Worm (Caenorhabditis elegans) whole organism, L3 larva: Measurements from ENCODE around the gene srp-8.

ENCODE experiments used
- aly-2 ChIP-seq: fragments of 150-350 bp; optimal IDR thresholded peaks from 2 replicates; lab custom pipeline; 2014; ENCODE audit warnings: missing biosample characterization, missing genetic modification characterization
- daf-12 ChIP-seq: fragments of 150-350 bp; optimal IDR thresholded peaks from 2 replicates; lab custom pipeline; 2014; ENCODE audit warnings: missing biosample characterization, missing genetic modification reagents, missing genetic modification characterization
- egl-5 ChIP-seq: fragments of 150-350 bp; optimal IDR thresholded peaks from 2 replicates; lab custom pipeline; 2017; ENCODE audit warnings: missing biosample characterization, missing genetic modification reagents, missing genetic modification characterization, inconsistent platforms
- elt-2 ChIP-seq: sonication (generic microtip); optimal IDR thresholded peaks from 2 replicates; lab custom pipeline; 2016; ENCODE audit warnings: missing genetic modification reagents, mild to moderate bottlenecking, missing genetic modification characterization, missing compliant biosample characterization
- eor-1 ChIP-seq, 2 experiments: fragments of 150-350 bp; optimal IDR thresholded peaks; 2 replicates each; lab custom pipeline; 2014 to 2018; ENCODE audit warnings: missing biosample characterization in 2 of 2, missing genetic modification characterization in 2 of 2
- fkh-10 ChIP-seq: sonication (generic microtip); optimal IDR thresholded peaks from 2 replicates; lab custom pipeline; 2017; ENCODE audit warnings: missing biosample characterization, missing genetic modification reagents, missing genetic modification characterization
- fkh-2 ChIP-seq: fragments of 150-350 bp; optimal IDR thresholded peaks from 2 replicates; lab custom pipeline; 2014; ENCODE audit warnings: missing biosample characterization, missing genetic modification reagents, missing genetic modification characterization
- hmg-11 ChIP-seq: sonication (generic microtip); optimal IDR thresholded peaks from 2 replicates; lab custom pipeline; 2016; ENCODE audit warnings: missing genetic modification characterization, missing compliant biosample characterization
- jun-1 ChIP-seq: fragments of 150-350 bp; optimal IDR thresholded peaks from 2 replicates; lab custom pipeline; 2014; ENCODE audit warnings: missing biosample characterization, missing genetic modification reagents, missing genetic modification characterization
- lin-39 ChIP-seq: fragments of 150-350 bp; optimal IDR thresholded peaks from 2 replicates; lab custom pipeline; 2018; ENCODE audit warnings: missing biosample characterization, missing genetic modification reagents, missing genetic modification characterization
- mdl-1 ChIP-seq: fragments of 150-350 bp; optimal IDR thresholded peaks from 2 replicates; lab custom pipeline; 2014; ENCODE audit warnings: missing biosample characterization, missing genetic modification characterization
- nfya-1 ChIP-seq: sonication (generic microtip); optimal IDR thresholded peaks from 2 replicates; lab custom pipeline; 2017; ENCODE audit warnings: missing genetic modification characterization, mild to moderate bottlenecking, missing compliant biosample characterization, antibody characterized with exemption, moderate library complexity; ENCODE audit not compliant: insufficient read depth
- nhr-11 ChIP-seq: fragments of 150-350 bp; optimal IDR thresholded peaks from 2 replicates; lab custom pipeline; 2014; ENCODE audit warnings: missing biosample characterization, missing genetic modification characterization
- nhr-12 ChIP-seq: fragments of 150-350 bp; optimal IDR thresholded peaks from 2 replicates; lab custom pipeline; 2014; ENCODE audit warnings: missing biosample characterization, missing genetic modification characterization
- nhr-23 ChIP-seq: fragments of 150-350 bp; optimal IDR thresholded peaks from 2 replicates; lab custom pipeline; 2014; ENCODE audit warnings: missing biosample characterization, missing genetic modification reagents, missing genetic modification characterization
- nhr-237 ChIP-seq: fragments of 150-350 bp; optimal IDR thresholded peaks from 2 replicates; lab custom pipeline; 2014; ENCODE audit warnings: missing biosample characterization, missing genetic modification characterization
- nhr-25 ChIP-seq: sonication (generic microtip); optimal IDR thresholded peaks from 2 replicates; lab custom pipeline; 2017; ENCODE audit warnings: missing biosample characterization, missing genetic modification characterization
- nhr-43 ChIP-seq: sonication (generic microtip); optimal IDR thresholded peaks from 2 replicates; lab custom pipeline; 2016; ENCODE audit warnings: mild to moderate bottlenecking, missing genetic modification characterization, missing compliant biosample characterization; ENCODE audit not compliant: poor library complexity, severe bottlenecking
- nhr-67 ChIP-seq: fragments of 150-350 bp; optimal IDR thresholded peaks from 2 replicates; lab custom pipeline; 2014; ENCODE audit warnings: missing biosample characterization, missing genetic modification characterization
- pha-4 ChIP-seq: fragments of 150-350 bp; optimal IDR thresholded peaks from 2 replicates; lab custom pipeline; 2014; ENCODE audit warnings: missing biosample characterization, missing genetic modification reagents, missing genetic modification characterization
- pqm-1 ChIP-seq: fragments of 150-350 bp; optimal IDR thresholded peaks from 2 replicates; lab custom pipeline; 2017; ENCODE audit warnings: missing biosample characterization, missing genetic modification characterization, inconsistent platforms
- skn-1 ChIP-seq: fragments of 150-350 bp; optimal IDR thresholded peaks from 2 replicates; lab custom pipeline; 2014; ENCODE audit warnings: missing biosample characterization, missing genetic modification characterization
- snpc-4 ChIP-seq: fragments of 150-350 bp; optimal IDR thresholded peaks from 2 replicates; lab custom pipeline; 2014; ENCODE audit warnings: missing biosample characterization, missing genetic modification characterization
- unc-62 ChIP-seq: fragments of 150-350 bp; sonication (generic microtip); optimal IDR thresholded peaks from 4 replicates; lab custom pipeline; 2014; ENCODE audit warnings: missing biosample characterization, missing genetic modification reagents, missing genetic modification characterization

The srp-8 gene

DNA sequence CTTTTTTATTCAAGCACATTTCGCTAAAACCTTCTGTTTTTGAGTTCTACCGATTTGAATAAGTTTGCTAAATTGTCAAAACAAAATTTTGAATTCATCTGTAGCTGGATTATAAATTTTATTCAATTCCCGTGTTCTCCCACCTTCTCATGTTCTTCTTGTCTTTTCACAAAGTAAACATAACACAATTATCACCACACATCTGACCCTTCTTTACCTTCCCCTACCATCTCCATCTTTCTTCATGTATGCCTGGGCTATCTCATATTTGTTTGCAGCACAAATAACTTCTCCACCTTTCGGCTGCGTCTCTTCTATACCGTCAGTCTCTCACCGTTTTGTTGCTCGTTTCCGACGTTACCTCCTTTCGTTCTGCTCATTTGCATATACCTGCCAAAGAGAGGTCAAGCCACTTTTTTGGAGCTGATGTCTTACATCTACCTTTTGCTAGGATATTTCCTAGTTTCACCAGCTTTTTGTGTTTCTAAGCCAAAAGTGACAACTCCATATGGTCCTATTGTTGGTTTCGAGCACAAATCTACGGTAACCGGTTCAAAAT, 19.7 kb downstream of the srp-8 start, which contains the start of gene cest-17:
Gene cest-17 (plus strand): TSS at position 248 of the 559 bp plus-strand sequence.
- TF ChIP-seq daf-12: no peak
- TF ChIP-seq pha-4 (tag; lab: Kevin White, UChicago): peak; percentile 76
- TF ChIP-seq elt-2: peak; percentile 21
- peak; percentile 16 for TF ChIP-seq pqm-1 (tag; lab: Kevin White, UChicago)
- TF ChIP-seq, all 47 proteins: peak for 3

DNA sequence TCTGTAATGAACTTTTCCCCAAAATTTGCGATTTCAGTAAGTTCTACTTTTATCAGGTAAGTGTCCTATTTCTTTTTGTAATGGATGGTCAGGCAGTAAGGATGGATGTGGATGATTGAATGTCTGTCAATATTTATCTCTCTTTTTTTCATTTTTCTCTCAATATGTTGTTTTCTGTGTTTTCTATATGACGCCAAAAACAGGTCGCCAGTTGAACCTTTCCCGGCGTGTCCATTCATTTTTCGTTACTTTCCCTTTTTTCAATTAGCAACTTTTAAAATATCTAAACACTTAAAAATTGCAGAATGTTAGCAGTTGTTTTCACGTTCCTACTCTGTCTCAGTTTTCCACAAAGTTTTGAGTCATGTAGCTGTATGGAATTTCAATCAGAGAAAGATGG, 23.4 kb downstream of the srp-8 start, which contains the start of gene timp-1:
Gene timp-1 (plus strand): TSS at position 305 of the 400 bp plus-strand sequence.
- TF ChIP-seq nhr-23 (peak; percentile 45), eor-1 (tag; optimal IDR thresholded peaks at IDR 0.05; lab: Kevin White, UChicago) (no peak)

DNA sequence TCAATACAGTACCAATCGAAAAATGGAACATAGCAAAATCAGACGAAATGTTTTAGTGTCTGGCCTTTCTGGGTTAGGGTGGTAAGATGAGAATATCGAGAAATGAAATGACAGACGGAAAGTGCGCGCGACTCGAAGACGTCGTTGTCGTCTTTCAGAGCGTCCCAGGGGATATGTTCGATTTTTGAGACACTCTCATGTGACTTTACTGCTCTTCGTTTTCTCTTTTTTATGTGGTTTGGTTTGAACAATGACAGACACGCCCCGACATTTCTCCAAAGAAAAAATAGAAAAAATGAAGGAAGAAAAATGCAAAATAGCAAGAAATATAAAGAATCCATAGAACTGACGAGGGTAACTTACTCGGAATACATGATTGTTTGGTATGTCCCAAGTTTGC, 27.0 kb downstream of the srp-8 start:
- TF ChIP-seq nhr-12 (tag; lab: Kevin White, UChicago) (no peak), nfya-1 (tag; lab: Kevin White, UChicago) (peak; percentile 19)

DNA sequence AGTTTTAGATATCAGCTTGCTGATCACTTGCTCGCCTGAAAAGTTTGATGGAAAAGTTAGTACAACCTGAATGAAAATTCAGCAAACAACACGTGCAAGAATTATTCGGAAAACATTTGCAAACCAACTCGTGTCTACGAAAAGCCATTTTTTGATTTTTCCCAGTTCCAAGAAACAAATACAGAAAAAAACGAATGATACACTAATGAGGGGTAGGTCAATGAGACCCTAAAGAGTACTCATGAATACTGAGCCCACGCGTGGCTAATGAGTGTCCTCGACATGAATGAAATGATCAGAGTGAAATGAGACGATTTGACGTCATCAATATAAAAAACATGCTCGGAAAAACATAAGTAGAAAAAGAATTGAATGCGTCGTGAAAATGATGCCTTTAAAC, 28.5 kb downstream of the srp-8 start:
- no peak for TF ChIP-seq aly-2
- TF ChIP-seq mdl-1: no peak

DNA sequence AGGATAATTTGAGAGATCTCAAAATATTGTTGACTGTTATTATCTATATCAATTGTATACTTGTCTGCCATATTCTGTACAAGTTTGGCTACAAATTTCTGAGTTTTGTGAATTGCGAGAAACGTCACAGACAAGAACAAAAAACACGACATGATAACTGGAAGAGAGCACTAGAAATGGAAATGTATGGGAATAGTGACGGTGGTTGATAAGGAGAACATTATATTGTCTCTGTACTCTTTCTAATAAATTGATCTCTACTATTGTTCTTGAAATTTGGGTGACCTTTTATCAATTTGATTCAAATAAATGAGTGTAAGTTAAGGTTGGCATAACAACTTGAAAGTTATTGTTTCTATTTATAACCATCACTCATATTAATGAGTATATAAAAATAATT, 29.3 kb downstream of the srp-8 start:
- TF ChIP-seq elt-2: peak; percentile 87
- TF ChIP-seq fkh-2: no peak
- no peak for TF ChIP-seq nhr-25 (tag; lab: Kevin White, UChicago)
- TF ChIP-seq pha-4 (tag; lab: Kevin White, UChicago): no peak
- TF ChIP-seq fkh-10 (GFP tag; lab: Kevin White, UChicago): no peak
- no peak for TF ChIP-seq egl-5 (tag; lab: Kevin White, UChicago)
- no peak for TF ChIP-seq hmg-11 (tag; lab: Kevin White, UChicago)
- no peak for TF ChIP-seq jun-1 (tag; lab: Kevin White, UChicago)
- no peak for TF ChIP-seq nhr-67 (tag; lab: Kevin White, UChicago)
- peak; percentile 83 for TF ChIP-seq pqm-1 (tag; lab: Kevin White, UChicago)
- TF ChIP-seq unc-62 (GFP tag; lab: Kevin White, UChicago): no peak

DNA sequence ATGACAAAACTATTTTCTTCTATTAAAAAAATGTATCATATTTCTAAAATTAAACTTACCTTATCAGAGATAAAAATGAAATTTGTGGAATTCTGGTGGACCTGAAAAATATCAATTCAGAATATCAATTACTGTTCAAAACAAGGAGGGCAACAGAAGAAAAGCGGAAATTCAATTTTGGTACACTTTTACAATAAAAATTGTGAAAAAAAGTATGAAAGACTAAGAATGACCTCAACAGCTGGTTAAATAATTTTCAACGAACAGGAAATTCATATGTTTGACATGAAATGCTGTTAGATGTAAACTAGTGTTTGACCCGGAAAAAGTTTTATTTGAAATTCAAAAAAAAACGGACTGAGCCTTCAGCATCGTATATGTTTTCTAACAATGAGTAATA, 30.4 kb downstream of the srp-8 start, which contains the start of gene K07C11.7:
Gene K07C11.7 (minus strand): TSS at position 101 of the 400 bp plus-strand sequence.
- TF ChIP-seq pha-4 (tag; lab: Kevin White, UChicago): no peak
- TF ChIP-seq nhr-11: no peak
- TF ChIP-seq pqm-1 (tag; lab: Kevin White, UChicago): no peak
- TF ChIP-seq nhr-43 (tag; lab: Kevin White, UChicago): no peak
- TF ChIP-seq unc-62 (GFP tag; lab: Kevin White, UChicago): no peak
- TF ChIP-seq nhr-237 (tag; lab: Kevin White, UChicago): no peak

DNA sequence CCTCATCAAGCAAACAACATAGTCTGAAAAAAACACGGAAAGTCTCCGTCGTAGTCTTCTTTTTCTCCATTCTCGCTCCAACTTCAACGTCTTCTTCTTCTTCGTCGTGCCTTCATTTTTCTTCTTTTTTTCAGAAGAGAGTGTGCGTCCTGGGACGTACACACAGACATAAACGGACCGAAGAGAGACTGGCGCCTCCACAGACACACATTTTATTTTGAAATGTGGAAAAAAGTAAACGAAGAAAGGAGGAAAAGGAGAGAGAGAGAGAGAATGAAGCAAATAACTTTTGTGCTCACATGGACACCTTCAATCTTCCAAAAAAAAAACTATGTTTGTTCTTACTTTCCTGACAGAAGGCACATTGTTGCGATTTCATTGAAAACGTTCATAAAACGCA, 31.7 kb downstream of the srp-8 start:
- no peak for TF ChIP-seq egl-5 (tag; lab: Kevin White, UChicago)
- peak; percentile 70 for TF ChIP-seq hmg-11 (tag; lab: Kevin White, UChicago)
- no peak for TF ChIP-seq nhr-23
- peak; percentile 25 for TF ChIP-seq nfya-1 (tag; lab: Kevin White, UChicago)
- TF ChIP-seq pqm-1 (tag; lab: Kevin White, UChicago): no peak

DNA sequence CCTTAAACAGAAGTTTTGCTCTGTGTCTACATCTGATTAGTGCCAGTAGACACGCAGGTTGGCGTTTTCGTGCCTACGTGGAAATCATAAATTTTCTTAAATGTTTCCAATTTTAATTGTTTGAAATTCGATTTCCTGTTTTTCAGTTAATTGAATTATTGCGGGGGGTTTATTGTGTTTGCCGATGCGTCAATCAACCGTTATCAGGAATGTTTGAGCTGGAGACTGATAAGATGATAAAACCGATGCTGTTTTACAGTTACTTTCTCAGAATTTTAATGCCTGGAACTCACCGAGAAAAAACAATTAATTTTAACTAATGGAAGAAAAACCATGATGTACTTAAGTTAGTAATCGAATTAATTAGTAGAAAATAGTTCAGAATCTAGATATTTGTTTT, 33.6 kb downstream of the srp-8 start:
- TF ChIP-seq pqm-1 (tag; lab: Kevin White, UChicago) (peak; percentile 80), lin-39 (tag; lab: Kevin White, UChicago) (no peak), elt-2 (peak; percentile 91), skn-1 (tag; lab: Kevin White, UChicago) (no peak), nhr-43 (tag; lab: Kevin White, UChicago) (no peak), snpc-4 (tag; lab: Kevin White, UChicago) (no peak)
- TF ChIP-seq, all 47 proteins: peak for 2
